Worm (Caenorhabditis elegans) whole organism, young adult: Measurements from ENCODE around the gene ced-3.
A peak's percentile ranks its signal among the peaks of the same experiment; 100 is the strongest.

Experiments used
- B0019.2 ChIP-seq: fragments of 200-800 bp; sonication (Bioruptor generic); conservative IDR thresholded peaks from 2 replicates; pipeline ENCODE4 v1.3.6; 2022; ENCODE audit warnings: missing genetic modification reagents, missing genetic modification characterization, missing compliant biosample characterization
- B0261.1 ChIP-seq: sonication (generic microtip); optimal IDR thresholded peaks from 2 replicates; lab custom pipeline; 2016; ENCODE audit warnings: mild to moderate bottlenecking, missing genetic modification characterization, moderate library complexity, missing compliant biosample characterization
- B0336.3 ChIP-seq: fragments of 200-800 bp; sonication (Bioruptor generic); IDR thresholded peaks from 2 replicates; pipeline ENCODE4 v1.3.6; 2022; ENCODE audit warnings: missing genetic modification characterization, missing compliant biosample characterization
- C17E4.6 ChIP-seq: fragments of 200-800 bp; sonication (Bioruptor generic); IDR thresholded peaks from 2 replicates; pipeline ENCODE4 v1.3.6; 2022; ENCODE audit warnings: missing genetic modification reagents, missing genetic modification characterization, missing compliant biosample characterization
- D2030.7 ChIP-seq: fragments of 200-800 bp; sonication (Bioruptor generic); IDR thresholded peaks from 2 replicates; pipeline ENCODE4 v1.3.6; 2022; ENCODE audit warnings: missing genetic modification reagents, missing genetic modification characterization, missing compliant biosample characterization
- F10E7.11 ChIP-seq: sonication (generic microtip); optimal IDR thresholded peaks from 2 replicates; lab custom pipeline; 2017; ENCODE audit warnings: mild to moderate bottlenecking, missing genetic modification characterization, moderate library complexity, missing compliant biosample characterization
- F22D6.2 ChIP-seq: sonication (generic microtip); optimal IDR thresholded peaks from 2 replicates; lab custom pipeline; 2016; ENCODE audit warnings: mild to moderate bottlenecking, missing genetic modification characterization, missing compliant biosample characterization
- F37B4.10 ChIP-seq: fragments of 200-800 bp; sonication (Bioruptor generic); IDR thresholded peaks from 2 replicates; pipeline ENCODE4 v1.3.6; 2022; ENCODE audit warnings: missing genetic modification characterization, missing compliant biosample characterization
- F49E8.2 ChIP-seq: sonication (generic microtip); optimal IDR thresholded peaks from 3 replicates; lab custom pipeline; 2017; ENCODE audit warnings: missing genetic modification characterization, mild to moderate bottlenecking, missing compliant biosample characterization, antibody characterized with exemption, moderate library complexity; ENCODE audit not compliant: insufficient read depth
- K11D2.4 ChIP-seq: fragments of 200-800 bp; sonication (Bioruptor generic); IDR thresholded peaks from 2 replicates; pipeline ENCODE4 v1.3.6; 2022; ENCODE audit warnings: missing genetic modification reagents, missing genetic modification characterization, missing compliant biosample characterization
- Y79H2A.3 ChIP-seq: fragments of 200-800 bp; sonication (Bioruptor generic); conservative IDR thresholded peaks from 2 replicates; pipeline ENCODE4 v1.3.6; 2022; ENCODE audit warnings: missing genetic modification reagents, missing genetic modification characterization, missing compliant biosample characterization
- Y95B8A.8 ChIP-seq: fragments of 200-800 bp; sonication (Bioruptor generic); IDR thresholded peaks from 2 replicates; pipeline ENCODE4 v1.3.6; 2022; ENCODE audit warnings: missing genetic modification reagents, missing genetic modification characterization, missing compliant biosample characterization
- akir-1 ChIP-seq: fragments of 200-800 bp; sonication (Bioruptor generic); optimal IDR thresholded peaks from 2 replicates; lab custom pipeline; 2018; ENCODE audit warnings: mild to moderate bottlenecking, missing genetic modification characterization, moderate library complexity, missing compliant biosample characterization
- atf-7 ChIP-seq: sonication (generic microtip); optimal IDR thresholded peaks from 2 replicates; lab custom pipeline; 2017; ENCODE audit warnings: mild to moderate bottlenecking, missing genetic modification characterization, missing compliant biosample characterization
- attf-3 ChIP-seq: fragments of 200-800 bp; sonication (Bioruptor generic); conservative IDR thresholded peaks from 2 replicates; pipeline ENCODE4 v1.3.6; 2022; ENCODE audit warnings: missing genetic modification reagents, missing genetic modification characterization, missing compliant biosample characterization
- ccch-3 ChIP-seq: fragments of 200-800 bp; sonication (Bioruptor generic); optimal IDR thresholded peaks from 2 replicates; lab custom pipeline; 2018; ENCODE audit warnings: mild to moderate bottlenecking, missing genetic modification characterization, missing compliant biosample characterization
- dox-1 ChIP-seq: fragments of 200-800 bp; sonication (Bioruptor generic); IDR thresholded peaks from 2 replicates; pipeline ENCODE4 v1.3.6; 2022; ENCODE audit warnings: missing genetic modification reagents, missing genetic modification characterization, missing compliant biosample characterization
- dpl-1 ChIP-seq: fragments of 150-350 bp; optimal IDR thresholded peaks from 2 replicates; lab custom pipeline; 2014; ENCODE audit warnings: missing biosample characterization, missing genetic modification reagents, missing genetic modification characterization
- egrh-3 ChIP-seq: fragments of 200-800 bp; sonication (Bioruptor generic); IDR thresholded peaks from 2 replicates; pipeline ENCODE4 v1.3.6; 2022; ENCODE audit warnings: missing genetic modification reagents, missing genetic modification characterization, missing compliant biosample characterization
- ets-4 ChIP-seq: fragments of 200-800 bp; sonication (Bioruptor generic); optimal IDR thresholded peaks from 2 replicates; lab custom pipeline; 2018; ENCODE audit warnings: mild to moderate bottlenecking, missing genetic modification characterization, missing compliant biosample characterization
- gei-17 ChIP-seq: fragments of 200-800 bp; sonication (Bioruptor generic); optimal IDR thresholded peaks from 2 replicates; lab custom pipeline; 2018; ENCODE audit warnings: mild to moderate bottlenecking, missing genetic modification characterization, missing compliant biosample characterization
- him-1 ChIP-seq: sonication (generic microtip); optimal IDR thresholded peaks from 2 replicates; lab custom pipeline; 2016; ENCODE audit warnings: missing genotype, missing genetic modification reagents, missing genetic modification characterization, missing compliant biosample characterization
- lag-1 ChIP-seq: fragments of 200-800 bp; sonication (Bioruptor generic); IDR thresholded peaks from 2 replicates; pipeline ENCODE4 v1.3.6; 2022; ENCODE audit warnings: missing genetic modification reagents, missing genetic modification characterization, missing compliant biosample characterization
- let-526 ChIP-seq: fragments of 200-800 bp; sonication (Bioruptor generic); IDR thresholded peaks from 2 replicates; pipeline ENCODE4 v1.3.6; 2022; ENCODE audit warnings: missing genetic modification reagents, missing genetic modification characterization, missing compliant biosample characterization
- lin-26 ChIP-seq: fragments of 200-800 bp; sonication (Bioruptor generic); IDR thresholded peaks from 2 replicates; pipeline ENCODE4 v1.3.6; 2022; ENCODE audit warnings: missing genetic modification reagents, missing genetic modification characterization, missing compliant biosample characterization
- lin-40 ChIP-seq: sonication (generic microtip); optimal IDR thresholded peaks from 2 replicates; lab custom pipeline; 2016; ENCODE audit warnings: missing genetic modification characterization, mild to moderate bottlenecking, missing compliant biosample characterization, missing genotype, missing genetic modification reagents
- lir-1 ChIP-seq: fragments of 200-800 bp; sonication (Bioruptor generic); conservative IDR thresholded peaks from 2 replicates; pipeline ENCODE4 v1.3.6; 2022; ENCODE audit warnings: missing genetic modification reagents, missing genetic modification characterization, missing compliant biosample characterization
- madf-6 ChIP-seq: fragments of 200-800 bp; sonication (Bioruptor generic); IDR thresholded peaks from 2 replicates; pipeline ENCODE4 v1.3.6; 2022; ENCODE audit warnings: missing genetic modification reagents, missing genetic modification characterization, missing compliant biosample characterization
- mel-28 ChIP-seq: sonication (generic microtip); optimal IDR thresholded peaks from 2 replicates; lab custom pipeline; 2016; ENCODE audit warnings: borderline replicate concordance, mild to moderate bottlenecking, missing genetic modification characterization, missing compliant biosample characterization
- mes-4 ChIP-seq: sonication (generic microtip); optimal IDR thresholded peaks from 2 replicates; lab custom pipeline; 2016; ENCODE audit warnings: missing genotype, missing genetic modification characterization, missing compliant biosample characterization
- nhr-120 ChIP-seq: fragments of 200-800 bp; sonication (Bioruptor generic); IDR thresholded peaks from 2 replicates; pipeline ENCODE4 v1.3.6; 2022; ENCODE audit warnings: missing genetic modification characterization, missing compliant biosample characterization
- nhr-80 ChIP-seq: sonication (generic microtip); optimal IDR thresholded peaks from 2 replicates; lab custom pipeline; 2016; ENCODE audit warnings: missing genetic modification characterization, missing compliant biosample characterization
- rcor-1 ChIP-seq: fragments of 200-800 bp; sonication (Bioruptor generic); IDR thresholded peaks from 2 replicates; pipeline ENCODE4 v1.3.6; 2022; ENCODE audit warnings: missing genetic modification reagents, missing genetic modification characterization, missing compliant biosample characterization
- rpc-1 ChIP-seq, 2 experiments: fragments of 150-350 bp in 1 of 2; sonication (generic microtip) in 1 of 2; optimal IDR thresholded peaks; 2 replicates each; lab custom pipeline; 2014 to 2018; ENCODE audit warnings: missing biosample characterization in 1 of 2, missing genetic modification characterization in 1 of 2, missing genetic modification reagents in 1 of 2, missing genotype in 1 of 2
- sdz-38 ChIP-seq: sonication (generic microtip); optimal IDR thresholded peaks from 2 replicates; lab custom pipeline; 2016; ENCODE audit warnings: missing genotype, missing genetic modification characterization, missing compliant biosample characterization
- snpc-1.1 ChIP-seq: sonication (generic microtip); optimal IDR thresholded peaks from 2 replicates; lab custom pipeline; 2017; ENCODE audit warnings: missing genetic modification characterization, mild to moderate bottlenecking, missing compliant biosample characterization, antibody characterized with exemption, moderate library complexity, missing genotype, missing genetic modification reagents; ENCODE audit not compliant: insufficient read depth
- snpc-1.3 ChIP-seq: sonication (generic microtip); optimal IDR thresholded peaks from 2 replicates; lab custom pipeline; 2017; ENCODE audit warnings: missing genetic modification characterization, mild to moderate bottlenecking, missing compliant biosample characterization, antibody characterized with exemption, moderate library complexity, missing genotype, missing genetic modification reagents; ENCODE audit not compliant: insufficient read depth
- somi-1 ChIP-seq: fragments of 200-800 bp; sonication (Bioruptor generic); optimal IDR thresholded peaks from 2 replicates; lab custom pipeline; 2018; ENCODE audit warnings: mild to moderate bottlenecking, missing genetic modification characterization, missing compliant biosample characterization
- sptf-2 ChIP-seq: fragments of 200-800 bp; sonication (Bioruptor generic); optimal IDR thresholded peaks from 2 replicates; lab custom pipeline; 2018; ENCODE audit warnings: mild to moderate bottlenecking, missing genetic modification characterization, missing compliant biosample characterization
- tbp1 ChIP-seq: fragments of 200-800 bp; sonication (Bioruptor generic); optimal IDR thresholded peaks from 2 replicates; lab custom pipeline; 2018; ENCODE audit warnings: mild to moderate bottlenecking, missing genetic modification characterization, missing compliant biosample characterization
- tlf-1 ChIP-seq: fragments of 200-800 bp; sonication (Bioruptor generic); optimal IDR thresholded peaks from 2 replicates; lab custom pipeline; 2018; ENCODE audit warnings: mild to moderate bottlenecking, missing genetic modification characterization, missing compliant biosample characterization
- xnd-1 ChIP-seq: sonication (generic microtip); optimal IDR thresholded peaks from 2 replicates; lab custom pipeline; 2016; ENCODE audit warnings: missing genotype, missing genetic modification reagents, missing genetic modification characterization, missing compliant biosample characterization
- zfh-2 ChIP-seq: fragments of 200-800 bp; sonication (Bioruptor generic); conservative IDR thresholded peaks from 2 replicates; pipeline ENCODE4 v1.3.6; 2022; ENCODE audit warnings: missing genetic modification reagents, missing genetic modification characterization, missing compliant biosample characterization
- ztf-26 ChIP-seq: sonication (generic microtip); optimal IDR thresholded peaks from 2 replicates; lab custom pipeline; 2017; ENCODE audit warnings: missing genetic modification characterization, missing compliant biosample characterization
- ztf-6 ChIP-seq: fragments of 200-800 bp; sonication (Bioruptor generic); IDR thresholded peaks from 2 replicates; pipeline ENCODE4 v1.3.6; 2022; ENCODE audit warnings: missing genetic modification reagents, missing genetic modification characterization, missing compliant biosample characterization

The ced-3 gene

DNA sequence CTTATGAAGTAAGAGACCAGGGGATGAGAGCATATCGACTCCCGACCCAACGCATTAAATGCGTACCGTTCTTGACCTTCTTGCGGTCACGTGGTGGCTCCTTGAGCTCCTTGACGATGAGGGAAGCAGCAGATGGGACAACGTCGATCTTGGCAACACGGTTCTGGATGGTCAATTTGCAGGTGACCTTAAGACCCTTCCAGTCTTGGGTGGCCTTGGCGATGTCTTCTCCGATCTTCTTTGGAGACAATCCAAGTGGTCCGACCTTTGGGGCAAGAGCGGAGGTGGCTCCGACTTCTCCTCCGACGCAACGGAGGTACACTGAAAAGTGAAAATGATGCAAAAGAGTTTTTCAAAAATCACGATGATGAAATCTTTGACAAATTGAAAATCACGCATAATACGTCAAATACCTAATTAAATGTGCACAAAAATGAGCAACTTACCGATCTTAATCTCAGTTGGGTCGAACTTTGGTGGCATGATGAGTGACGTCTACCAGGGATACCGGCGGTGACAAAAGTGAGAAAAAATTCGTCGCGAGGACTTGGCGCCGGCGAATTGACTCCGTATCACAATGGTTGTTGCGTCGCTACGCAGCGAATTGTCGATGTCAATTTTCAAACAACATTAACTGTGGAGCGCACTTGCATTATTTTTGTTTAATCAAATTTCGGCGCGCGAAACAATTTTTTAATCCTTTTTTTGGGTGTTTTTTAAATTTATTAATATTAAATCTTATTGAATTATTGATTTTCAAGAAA is 36.3 kb upstream of the ced-3 start, which contains the start of gene rpl-12 (continued):
- TF ChIP-seq dox-1 (peak; percentile 99), lin-26 (GFP tag; lab: Robert Waterston, UW) (peak; percentile 51), K11D2.4 (GFP tag; lab: Robert Waterston, UW) (peak; percentile 97), let-526 (peak; percentile 20), madf-6 (GFP tag; lab: Robert Waterston, UW) (peak; percentile 95), nhr-120 (GFP tag; lab: Robert Waterston, UW) (no peak), mes-4 (no peak), gei-17 (GFP tag; lab: Kevin White, UChicago) (peak; percentile 86), B0261.1 (tag; lab: Kevin White, UChicago) (peak; percentile 40), dpl-1 (GFP tag; lab: Kevin White, UChicago) (peak; percentile 90), lag-1 (GFP tag; lab: Robert Waterston, UW) (no peak), nhr-80 (peak; percentile 91), tlf-1 (GFP tag; lab: Kevin White, UChicago) (peak; percentile 99), ztf-26 (tag; lab: Kevin White, UChicago) (peak; percentile 97), D2030.7 (peak; percentile 94), attf-3 (GFP tag; lab: Robert Waterston, UW) (peak; percentile 86), B0019.2 (GFP tag; lab: Robert Waterston, UW) (peak; percentile 85), atf-7 (tag; lab: Kevin White, UChicago) (peak; percentile 92), ccch-3 (GFP tag; lab: Kevin White, UChicago) (no peak), egrh-3 (peak; percentile 54; the same call in 1 of the 2 replicates), zfh-2 (GFP tag; lab: Robert Waterston, UW) (peak; percentile 75), sdz-38 (no peak), rpc-1 (optimal IDR thresholded peaks at IDR 0.05; lab: Kevin White, UChicago) (no peak), rpc-1 (tag; optimal IDR thresholded peaks at IDR 0.05; lab: Kevin White, UChicago) (no peak), xnd-1 (tag; lab: Kevin White, UChicago) (peak; percentile 75), somi-1 (GFP tag; lab: Kevin White, UChicago) (peak; percentile 94), Y79H2A.3 (GFP tag; lab: Robert Waterston, UW) (0 out of 2 replicates have a peak, but pooled peaks have one; percentile 57), tbp1 (GFP tag; lab: Kevin White, UChicago) (peak; percentile 79), akir-1 (GFP tag; lab: Kevin White, UChicago) (peak; percentile 48), C17E4.6 (GFP tag; lab: Robert Waterston, UW) (peak; percentile 97), rcor-1 (GFP tag; lab: Robert Waterston, UW) (peak; percentile 98), F49E8.2 (peak; percentile 92), F10E7.11 (tag; lab: Kevin White, UChicago) (peak; percentile 71), lin-40 (tag; lab: Kevin White, UChicago) (peak; percentile 98), mel-28 (tag; lab: Kevin White, UChicago) (peak; percentile 83)

- no peak for TF ChIP-seq F22D6.2 (tag; lab: Kevin White, UChicago)
- TF ChIP-seq him-1, result no peak
- no peak for TF ChIP-seq F37B4.10 (GFP tag; lab: Robert Waterston, UW)
- peak; percentile 94 for TF ChIP-seq snpc-1.3 (tag; lab: Kevin White, UChicago)
- peak; percentile 64 for TF ChIP-seq Y95B8A.8 (GFP tag; lab: Robert Waterston, UW)
- TF ChIP-seq C17E4.6 (GFP tag; lab: Robert Waterston, UW), result peak; percentile 52; the same call in 1 of the 2 replicates
- peak; percentile 22 for TF ChIP-seq snpc-1.1 (tag; lab: Kevin White, UChicago)
- peak; percentile 83 for TF ChIP-seq B0336.3
- TF ChIP-seq ets-4 (GFP tag; lab: Kevin White, UChicago), result no peak
- TF ChIP-seq sptf-2, result no peak
- no peak for TF ChIP-seq ztf-6 (GFP tag; lab: Robert Waterston, UW)
- no peak for TF ChIP-seq lir-1 (GFP tag; lab: Robert Waterston, UW)
- TF ChIP-seq lin-26 (GFP tag; lab: Robert Waterston, UW), result peak; percentile 85
Observed at ce11 chrIV:13238943-13239861, 35.3 kb upstream of the ced-3 start, which contains the start of gene tag-115. Gene tag-115, minus strand, starts transcription at chrIV:13239414.
